Worm (Caenorhabditis elegans) whole organism, L4/young adult: ENCODE measurements around the gene fbxb-9.

Experiments
- dao-5 ChIP-seq: sonication (generic microtip); optimal IDR thresholded peaks from 2 replicates; lab custom pipeline; 2016; ENCODE audit warnings: missing genotype, missing genetic modification characterization, moderate library complexity, missing compliant biosample characterization
- him-1 ChIP-seq: sonication (generic microtip); optimal IDR thresholded peaks from 2 replicates; lab custom pipeline; 2016; ENCODE audit warnings: missing genotype, missing genetic modification reagents, missing genetic modification characterization, missing compliant biosample characterization

ce11 chrIV:11186729-11187128 lies 24.4 kb upstream of the fbxb-9 start, which contains the start of gene sdz-27:
- no peak for TF ChIP-seq him-1 (tag; lab: Kevin White, UChicago)
- no peak for TF ChIP-seq dao-5 (tag; lab: Kevin White, UChicago)
